Fruit fly (Drosophila melanogaster): Measurements from ENCODE around the gene Osi1.

- TF ChIP-seq CG14014 (GFP tag; IDR thresholded peaks at IDR 0.05) (no peak), gcm2 (GFP tag; optimal IDR thresholded peaks at IDR 0.05) (no peak), zfh1 (GFP tag; IDR thresholded peaks at IDR 0.05) (no peak), Fer2 (tag; optimal IDR thresholded peaks at IDR 0.05) (no peak), Nf-YC (tag; optimal IDR thresholded peaks at IDR 0.05) (no peak), TFAM (GFP tag; optimal IDR thresholded peaks at IDR 0.05) (no peak), Mrtf (GFP tag; IDR thresholded peaks at IDR 0.05) (no peak), h (optimal IDR thresholded peaks at IDR 0.05) (no peak), phol (tag; optimal IDR thresholded peaks at IDR 0.05) (no peak)
Observed at dm6 chr3R:6209073-6209472, 35.7 kb downstream of the Osi1 start, which contains the start of gene Osi2.
